Worm (Caenorhabditis elegans) whole organism, L4 larva: ENCODE measurements around the gene madf-8.

ENCODE experiments used
- F26F4.8 ChIP-seq: fragments of 200-800 bp; sonication (Bioruptor generic); conservative IDR thresholded peaks from 2 replicates; pipeline ENCODE4 v1.3.6; 2022; ENCODE audit warnings: missing genetic modification characterization, missing compliant biosample characterization
- F49E8.2 ChIP-seq: sonication (generic microtip); optimal IDR thresholded peaks from 2 replicates; lab custom pipeline; 2016; ENCODE audit warnings: missing compliant biosample characterization, mild to moderate bottlenecking, missing genetic modification characterization, borderline replicate concordance
- R02D3.7 ChIP-seq: fragments of 150-350 bp; sonication (generic microtip); optimal IDR thresholded peaks from 3 replicates; lab custom pipeline; 2014; ENCODE audit warnings: missing biosample characterization, missing genetic modification characterization
- T20F7.1 ChIP-seq: fragments of 200-800 bp; sonication (Bioruptor generic); optimal IDR thresholded peaks from 2 replicates; lab custom pipeline; 2018; ENCODE audit warnings: mild to moderate bottlenecking, missing genetic modification characterization, missing compliant biosample characterization
- Y105C5A.15 ChIP-seq: fragments of 200-800 bp; sonication (Bioruptor generic); IDR thresholded peaks from 2 replicates; pipeline ENCODE4 v1.3.6; 2022; ENCODE audit warnings: missing genetic modification characterization, missing compliant biosample characterization
- Y48G9A.11 ChIP-seq: fragments of 200-800 bp; sonication (Bioruptor generic); IDR thresholded peaks from 2 replicates; pipeline ENCODE4 v1.3.6; 2022; ENCODE audit warnings: missing genetic modification reagents, missing genetic modification characterization, missing compliant biosample characterization
- Y5F2A.4 ChIP-seq: fragments of 200-800 bp; sonication (Bioruptor generic); optimal IDR thresholded peaks from 2 replicates; lab custom pipeline; 2018; ENCODE audit warnings: mild to moderate bottlenecking, missing genetic modification characterization, missing compliant biosample characterization
- ZK337.2 ChIP-seq: fragments of 200-800 bp; sonication (Bioruptor generic); IDR thresholded peaks from 2 replicates; pipeline ENCODE4 v1.3.6; 2022; ENCODE audit warnings: missing genetic modification reagents, missing genetic modification characterization, missing compliant biosample characterization
- aha-1 ChIP-seq: fragments of 150-350 bp; peaks from one replicate; lab custom pipeline; 2014; ENCODE audit warnings: missing biosample characterization, missing genetic modification characterization
- attf-4 ChIP-seq: sonication (generic microtip); optimal IDR thresholded peaks from 3 replicates; lab custom pipeline; 2017; ENCODE audit warnings: missing biosample characterization, missing genetic modification characterization
- ces-1 ChIP-seq: fragments of 150-350 bp; sonication (generic microtip); optimal IDR thresholded peaks from 4 replicates; lab custom pipeline; 2014; ENCODE audit warnings: missing biosample characterization, missing genetic modification reagents, missing genetic modification characterization
- daf-16 ChIP-seq, 3 experiments: sonication (generic microtip); optimal IDR thresholded peaks; 2 replicates each; lab custom pipeline; 2016 to 2017; ENCODE audit warnings: missing genetic modification characterization in 3 of 3, missing genetic modification reagents in 3 of 3, mild to moderate bottlenecking in 2 of 3, missing compliant biosample characterization in 2 of 3, missing biosample characterization in 1 of 3, moderate library complexity in 1 of 3
- daf-8 ChIP-seq: fragments of 200-800 bp; sonication (Bioruptor generic); IDR thresholded peaks from 2 replicates; pipeline ENCODE4 v1.3.6; 2022; ENCODE audit warnings: missing genetic modification characterization, missing compliant biosample characterization
- dmd-6 ChIP-seq: fragments of 200-800 bp; sonication (Bioruptor generic); IDR thresholded peaks from 2 replicates; pipeline ENCODE4 v1.3.6; 2022; ENCODE audit warnings: missing genetic modification reagents, missing genetic modification characterization, missing compliant biosample characterization
- dmd-9 ChIP-seq: fragments of 200-800 bp; sonication (Bioruptor generic); IDR thresholded peaks from 2 replicates; pipeline ENCODE4 v1.3.6; 2022; ENCODE audit warnings: missing genetic modification reagents, missing genetic modification characterization, missing compliant biosample characterization
- dpl-1 ChIP-seq: fragments of 150-350 bp; optimal IDR thresholded peaks from 2 replicates; lab custom pipeline; 2014; ENCODE audit warnings: missing biosample characterization, missing genetic modification reagents, missing genetic modification characterization
- dve-1 ChIP-seq: sonication (generic microtip); optimal IDR thresholded peaks from 2 replicates; lab custom pipeline; 2017; ENCODE audit warnings: antibody characterized with exemption, mild to moderate bottlenecking, missing genetic modification characterization, missing compliant biosample characterization; ENCODE audit not compliant: insufficient read depth
- egl-43 ChIP-seq: fragments of 200-800 bp; sonication (Bioruptor generic); IDR thresholded peaks from 2 replicates; pipeline ENCODE4 v1.3.6; 2022; ENCODE audit warnings: missing genetic modification reagents, missing genetic modification characterization, missing compliant biosample characterization
- fkh-10 ChIP-seq: fragments of 150-350 bp; optimal IDR thresholded peaks from 2 replicates; lab custom pipeline; 2014; ENCODE audit warnings: missing biosample characterization, missing genetic modification reagents, missing genetic modification characterization
- hif-1 ChIP-seq, 2 experiments: sonication (generic microtip); optimal IDR thresholded peaks; 2 replicates each; lab custom pipeline; 2016 to 2017; ENCODE audit warnings: missing compliant biosample characterization in 2 of 2, missing genetic modification characterization in 2 of 2, missing genetic modification reagents in 2 of 2, missing genotype in 2 of 2, mild to moderate bottlenecking in 1 of 2
- hlh-11 ChIP-seq: fragments of 200-800 bp; sonication (Bioruptor generic); optimal IDR thresholded peaks from 2 replicates; lab custom pipeline; 2018; ENCODE audit warnings: mild to moderate bottlenecking, missing genetic modification characterization, missing compliant biosample characterization
- hlh-30 ChIP-seq: sonication (generic microtip); optimal IDR thresholded peaks from 2 replicates; lab custom pipeline; 2017; ENCODE audit warnings: antibody characterized with exemption, mild to moderate bottlenecking, missing genetic modification characterization, missing compliant biosample characterization; ENCODE audit not compliant: insufficient read depth
- hmg-1.1 ChIP-seq: fragments of 200-800 bp; sonication (Bioruptor generic); IDR thresholded peaks from 2 replicates; pipeline ENCODE4 v1.3.6; 2022; ENCODE audit warnings: missing genetic modification reagents, missing genetic modification characterization, missing compliant biosample characterization
- lin-13 ChIP-seq: fragments of 150-350 bp; optimal IDR thresholded peaks from 2 replicates; lab custom pipeline; 2014; ENCODE audit warnings: missing biosample characterization, missing genetic modification reagents, missing genetic modification characterization
- lir-3 ChIP-seq: sonication (generic microtip); optimal IDR thresholded peaks from 2 replicates; lab custom pipeline; 2016; ENCODE audit warnings: mild to moderate bottlenecking, missing genetic modification characterization, missing compliant biosample characterization
- madf-5 ChIP-seq, 2 experiments: fragments of 200-800 bp; sonication (Bioruptor generic); IDR thresholded peaks; 2 replicates each; pipeline ENCODE4 v1.3.6; 2022; ENCODE audit warnings: missing compliant biosample characterization in 2 of 2, missing genetic modification characterization in 2 of 2
- mdl-1 ChIP-seq, 2 experiments: fragments of 150-350 bp in 1 of 2; sonication (generic microtip) in 1 of 2; optimal IDR thresholded peaks; 2 replicates each; lab custom pipeline; 2014 to 2017; ENCODE audit warnings: missing biosample characterization in 2 of 2, missing genetic modification characterization in 2 of 2
- mep-1 ChIP-seq: fragments of 150-350 bp; sonication (generic microtip); optimal IDR thresholded peaks from 3 replicates; lab custom pipeline; 2014; ENCODE audit warnings: missing biosample characterization, missing genetic modification characterization
- nhr-11 ChIP-seq: fragments of 150-350 bp; optimal IDR thresholded peaks from 2 replicates; lab custom pipeline; 2014; ENCODE audit warnings: missing biosample characterization, missing genetic modification characterization
- nhr-28 ChIP-seq: fragments of 150-350 bp; optimal IDR thresholded peaks from 2 replicates; lab custom pipeline; 2014; ENCODE audit warnings: missing biosample characterization, missing genetic modification characterization
- nhr-77 ChIP-seq: fragments of 150-350 bp; optimal IDR thresholded peaks from 2 replicates; lab custom pipeline; 2014; ENCODE audit warnings: missing biosample characterization, missing genetic modification characterization
- pha-4 ChIP-seq, 2 experiments: fragments of 150-350 bp in 1 of 2; fragments of 200-800 bp in 1 of 2; sonication (Bioruptor generic) in 1 of 2; IDR thresholded peaks in 1 of 2; optimal IDR thresholded peaks in 1 of 2; 2 replicates each; pipeline versions ENCODE4 v1.3.6 to Lab custom; 2014 to 2022; ENCODE audit warnings: missing genetic modification characterization in 2 of 2, missing genetic modification reagents in 2 of 2, missing biosample characterization in 1 of 2, missing compliant biosample characterization in 1 of 2
- rbr-2 ChIP-seq: sonication (generic microtip); optimal IDR thresholded peaks from 2 replicates; lab custom pipeline; 2016; ENCODE audit warnings: missing genotype, missing genetic modification characterization, missing compliant biosample characterization
- tra-1 ChIP-seq: fragments of 200-800 bp; sonication (Bioruptor generic); IDR thresholded peaks from 2 replicates; pipeline ENCODE4 v1.3.6; 2022; ENCODE audit warnings: missing genetic modification reagents, missing genetic modification characterization, missing compliant biosample characterization
- unc-62 ChIP-seq, 3 experiments: fragments of 150-350 bp in 1 of 3; sonication (generic microtip); optimal IDR thresholded peaks in 2 of 3; peaks in 1 of 3; 1 replicate in 1 of 3; 2 replicates in 2 of 3; lab custom pipeline; 2014 to 2017; ENCODE audit warnings: missing biosample characterization in 3 of 3, missing genetic modification characterization in 3 of 3, missing genetic modification reagents in 3 of 3, missing genotype in 1 of 3
- zip-2 ChIP-seq: fragments of 150-350 bp; optimal IDR thresholded peaks from 2 replicates; lab custom pipeline; 2014; ENCODE audit warnings: missing biosample characterization, missing genetic modification characterization
- ztf-11 ChIP-seq: fragments of 150-350 bp; optimal IDR thresholded peaks from 2 replicates; lab custom pipeline; 2014; ENCODE audit warnings: missing biosample characterization, missing genetic modification characterization
- ztf-7 ChIP-seq: fragments of 150-350 bp; optimal IDR thresholded peaks from 2 replicates; lab custom pipeline; 2014; ENCODE audit warnings: missing biosample characterization, missing genetic modification characterization

Gene madf-8

ce11 chrIII:3637251-3637989 is 13.2 kb downstream of the madf-8 start:
- peak; percentile 10 for TF ChIP-seq mep-1 (tag; lab: Kevin White, UChicago)
- peak; percentile 54; the same call in 1 of the 2 replicates for TF ChIP-seq dmd-6 (GFP tag; lab: Robert Waterston, UW)
- peak in 1 of 2 experiments; percentile 57 for TF ChIP-seq mdl-1 (tag; optimal IDR thresholded peaks at IDR 0.05; lab: Kevin White, UChicago)
- TF ChIP-seq daf-16 (GFP tag; optimal IDR thresholded peaks at IDR 0.05; lab: Kevin White, UChicago): no peak
- TF ChIP-seq daf-16 (tag; optimal IDR thresholded peaks at IDR 0.05; lab: Kevin White, UChicago): peak; percentile 41
- TF ChIP-seq fkh-10 (GFP tag; lab: Kevin White, UChicago): no peak
- TF ChIP-seq dve-1 (tag; lab: Kevin White, UChicago): peak; percentile 14
- peak; percentile 49 for TF ChIP-seq hlh-11 (tag; lab: Kevin White, UChicago)
- TF ChIP-seq R02D3.7 (tag; lab: Kevin White, UChicago): no peak
- TF ChIP-seq lir-3 (tag; lab: Kevin White, UChicago): no peak
- no peak for TF ChIP-seq pha-4 (GFP tag; IDR thresholded peaks at IDR 0.05; lab: Robert Waterston, UW)
- TF ChIP-seq pha-4 (tag; optimal IDR thresholded peaks at IDR 0.05; lab: Kevin White, UChicago): peak; percentile 49
- TF ChIP-seq hmg-1.1 (GFP tag; lab: Robert Waterston, UW): 0 out of 2 replicates have a peak, but pooled peaks have one; percentile 26
- peak; percentile 76 for TF ChIP-seq hlh-30
- no peak for TF ChIP-seq dpl-1
- TF ChIP-seq nhr-28 (tag; lab: Kevin White, UChicago): peak; percentile 50
- peak in 1 of 2 experiments; percentile 88 for TF ChIP-seq unc-62 (GFP tag; optimal IDR thresholded peaks at IDR 0.05 in 1 of 2; lab: Kevin White, UChicago)
- no peak for TF ChIP-seq unc-62 (tag; optimal IDR thresholded peaks at IDR 0.05; lab: Kevin White, UChicago)

- no peak for TF ChIP-seq hlh-11 (tag; lab: Kevin White, UChicago)
- TF ChIP-seq Y48G9A.11 (GFP tag; lab: Robert Waterston, UW): no peak
- TF ChIP-seq ztf-7 (tag; lab: Kevin White, UChicago): no peak
- TF ChIP-seq nhr-11: no peak
- no peak for TF ChIP-seq tra-1 (GFP tag; lab: Robert Waterston, UW)
- TF ChIP-seq nhr-77 (tag; lab: Kevin White, UChicago): no peak
- TF ChIP-seq daf-8: no peak
- TF ChIP-seq aha-1 (tag; lab: Kevin White, UChicago): peak; percentile 62
- TF ChIP-seq hif-1 (tag; optimal IDR thresholded peaks at IDR 0.05; lab: Kevin White, UChicago): no peak
Observed at ce11 chrIII:3635844-3636243, 14.8 kb downstream of the madf-8 start, which contains the start of gene rilp-1. TSS of gene rilp-1 (plus strand) at chrIII:3636144.

ce11 chrIII:3634873-3635272 is 15.8 kb downstream of the madf-8 start:
- TF ChIP-seq madf-5 (GFP tag; IDR thresholded peaks at IDR 0.05; lab: Robert Waterston, UW): no peak
- TF ChIP-seq zip-2 (tag; lab: Kevin White, UChicago): no peak
- TF ChIP-seq Y5F2A.4 (GFP tag; lab: Kevin White, UChicago): no peak
- TF ChIP-seq F26F4.8 (GFP tag; lab: Robert Waterston, UW): no peak
- TF ChIP-seq attf-4 (tag; lab: Kevin White, UChicago): no peak
- no peak for TF ChIP-seq tra-1 (GFP tag; lab: Robert Waterston, UW)
- no peak for TF ChIP-seq dve-1 (tag; lab: Kevin White, UChicago)
- TF ChIP-seq Y105C5A.15 (GFP tag; lab: Robert Waterston, UW): no peak
- no peak for TF ChIP-seq F49E8.2 (tag; lab: Kevin White, UChicago)
- no peak for TF ChIP-seq rbr-2
- no peak for TF ChIP-seq ztf-11 (tag; lab: Kevin White, UChicago)
- no peak for TF ChIP-seq egl-43 (GFP tag; lab: Robert Waterston, UW)
- TF ChIP-seq ces-1 (GFP tag; lab: Kevin White, UChicago): no peak
- TF ChIP-seq T20F7.1 (GFP tag; lab: Kevin White, UChicago): no peak
- no peak for TF ChIP-seq ZK337.2 (GFP tag; lab: Robert Waterston, UW)
- no peak for TF ChIP-seq lin-13
- TF ChIP-seq lir-3 (tag; lab: Kevin White, UChicago): no peak
- no peak for TF ChIP-seq dmd-6 (GFP tag; lab: Robert Waterston, UW)
- TF ChIP-seq hmg-1.1 (GFP tag; lab: Robert Waterston, UW): no peak
- TF ChIP-seq dmd-9 (GFP tag; lab: Robert Waterston, UW): no peak
